Fruit fly (Drosophila melanogaster): ENCODE results near the gene CG14322.

Gene CG14322

dm6 chr3R:17605872-17606271, 41.6 kb upstream of the CG14322 start, which contains the start of gene sll (continued):
- TF ChIP-seq oc (tag; optimal IDR thresholded peaks at IDR 0.05) (peak; percentile 59), CG15479 (GFP tag; optimal IDR thresholded peaks at IDR 0.05) (no peak), wor (GFP tag; IDR thresholded peaks at IDR 0.05) (no peak), nerfin-1 (tag; optimal IDR thresholded peaks at IDR 0.05) (no peak), Antp (GFP tag; optimal IDR thresholded peaks at IDR 0.05) (no peak), CG7357 (GFP tag; IDR thresholded peaks at IDR 0.05) (no peak), CG12219 (GFP tag; optimal IDR thresholded peaks at IDR 0.05) (no peak), Dip2 (GFP tag; IDR thresholded peaks at IDR 0.05) (no peak), her (GFP tag; optimal IDR thresholded peaks at IDR 0.05) (no peak), D19A (tag; optimal IDR thresholded peaks at IDR 0.05) (no peak), Lpt (GFP tag; optimal IDR thresholded peaks at IDR 0.05) (no peak), crp (GFP tag; optimal IDR thresholded peaks at IDR 0.05) (peak; percentile 11 to 79), CG8089 (GFP tag; optimal IDR thresholded peaks at IDR 0.05) (no peak), Dip3 (GFP tag; optimal IDR thresholded peaks at IDR 0.05) (no peak), lola (GFP tag; optimal IDR thresholded peaks at IDR 0.05) (peak in 1 of 3 experiments; percentile 1), Dek (tag; optimal IDR thresholded peaks at IDR 0.05) (no peak), CG2129 (GFP tag; IDR thresholded peaks at IDR 0.05; ENCODE audit: partially characterized antibody) (no peak), Rfx (GFP tag; IDR thresholded peaks at IDR 0.05) (no peak), Jarid2 (GFP tag; optimal IDR thresholded peaks at IDR 0.05) (no peak), CG31224 (GFP tag; IDR thresholded peaks at IDR 0.05) (no peak), sim (GFP tag; IDR thresholded peaks at IDR 0.05) (no peak), HLH3B (GFP tag; IDR thresholded peaks at IDR 0.05) (no peak), gsb (GFP tag; IDR thresholded peaks at IDR 0.05) (no peak), CG18599 (GFP tag; optimal IDR thresholded peaks at IDR 0.05) (no peak), tll (GFP tag; optimal IDR thresholded peaks at IDR 0.05) (no peak), Atf6 (GFP tag; IDR thresholded peaks at IDR 0.05) (no peak), chinmo (GFP tag; IDR thresholded peaks at IDR 0.05; ENCODE audit: partially characterized antibody) (0 out of 4 replicates have a peak, but pooled peaks have one; percentile 11), CG18764 (GFP tag; optimal IDR thresholded peaks at IDR 0.05) (no peak), hbn (GFP tag; IDR thresholded peaks at IDR 0.05; ENCODE audit: partially characterized antibody) (no peak), CG13624 (GFP tag; optimal IDR thresholded peaks at IDR 0.05) (no peak), mirr (GFP tag; optimal IDR thresholded peaks at IDR 0.05) (no peak), zfh2 (GFP tag; optimal IDR thresholded peaks at IDR 0.05) (no peak), CG18476 (GFP tag; optimal IDR thresholded peaks at IDR 0.05) (no peak), insv (GFP tag; optimal IDR thresholded peaks at IDR 0.05) (no peak), zf30C (GFP tag; optimal IDR thresholded peaks at IDR 0.05) (no peak), CG12769 (tag; optimal IDR thresholded peaks at IDR 0.05) (no peak), CG1233 (GFP tag; optimal IDR thresholded peaks at IDR 0.05) (no peak), exex (tag; optimal IDR thresholded peaks at IDR 0.05) (no peak), Dref (GFP tag; IDR thresholded peaks at IDR 0.05) (peak; percentile 37), cas (GFP tag; IDR thresholded peaks at IDR 0.05) (no peak), CG10274 (GFP tag; optimal IDR thresholded peaks at IDR 0.05) (no peak), CG15514 (GFP tag; optimal IDR thresholded peaks at IDR 0.05) (peak; percentile 38), danr (GFP tag; IDR thresholded peaks at IDR 0.05) (no peak), CG9437 (GFP tag; optimal IDR thresholded peaks at IDR 0.05) (peak; percentile 51), tgo (GFP tag; IDR thresholded peaks at IDR 0.05) (no peak), gfzf (GFP tag; optimal IDR thresholded peaks at IDR 0.05) (peak; percentile 72), lmd (GFP tag; IDR thresholded peaks at IDR 0.05) (no peak), CG18262 (tag; optimal IDR thresholded peaks at IDR 0.05) (no peak), CG1529 (GFP tag; optimal IDR thresholded peaks at IDR 0.05) (no peak), CG30020 (tag; optimal IDR thresholded peaks at IDR 0.05) (no peak), ase (GFP tag; IDR thresholded peaks at IDR 0.05) (no peak)
